Worm (Caenorhabditis elegans): ENCODE measurements around the gene Y8A9A.2.

Gene Y8A9A.2

ce11 chrII:3771640-3772039 is 23.8 kb upstream of the Y8A9A.2 start:
- TF ChIP-seq alr-1 (tag; optimal IDR thresholded peaks at IDR 0.05) (no peak), ztf-11 (tag; optimal IDR thresholded peaks at IDR 0.05) (no peak), nhr-6 (tag; optimal IDR thresholded peaks at IDR 0.05) (no peak), nhr-21 (tag; optimal IDR thresholded peaks at IDR 0.05) (no peak), zag-1 (tag; optimal IDR thresholded peaks at IDR 0.05) (no peak), skn-1 (tag; optimal IDR thresholded peaks at IDR 0.05) (no peak), elt-1 (tag; optimal IDR thresholded peaks at IDR 0.05) (no peak), egl-27 (tag; optimal IDR thresholded peaks at IDR 0.05) (no peak), mbf-1 (tag; optimal IDR thresholded peaks at IDR 0.05) (no peak), nhr-12 (tag; optimal IDR thresholded peaks at IDR 0.05) (no peak), nhr-23 (tag; optimal IDR thresholded peaks at IDR 0.05) (no peak), nhr-129 (tag; optimal IDR thresholded peaks at IDR 0.05) (no peak), R02D3.7 (tag; optimal IDR thresholded peaks at IDR 0.05) (no peak), blmp-1 (tag; optimal IDR thresholded peaks at IDR 0.05; ENCODE audit: insufficient read depth) (no peak), ceh-82 (tag; optimal IDR thresholded peaks at IDR 0.05) (no peak), unc-39 (tag; optimal IDR thresholded peaks at IDR 0.05) (no peak), C34F6.9 (tag; optimal IDR thresholded peaks at IDR 0.05) (no peak), dmd-4 (tag; optimal IDR thresholded peaks at IDR 0.05) (no peak), nhr-10 (tag; optimal IDR thresholded peaks at IDR 0.05) (no peak)

DNA sequence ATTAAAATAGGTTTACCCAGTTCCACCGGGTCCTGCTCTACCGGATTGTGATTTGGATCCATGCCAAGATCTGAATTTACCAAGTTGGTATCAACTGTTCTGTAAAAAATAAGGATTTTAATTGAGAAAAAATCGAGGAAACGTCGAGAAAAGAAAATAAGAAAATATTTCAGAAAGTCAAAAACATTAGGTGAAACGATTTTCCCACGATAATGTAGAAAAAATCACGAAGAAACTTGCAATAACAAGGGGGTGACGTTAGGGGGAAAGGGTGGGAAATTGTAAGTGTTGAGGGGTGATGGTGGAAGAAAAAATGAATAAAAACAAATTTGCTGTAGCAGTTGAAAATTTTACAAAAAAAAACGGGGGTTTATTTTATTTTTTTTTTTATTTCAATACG is 22.3 kb upstream of the Y8A9A.2 start, which contains the start of gene T24E12.10:
Gene T24E12.10 (minus strand): TSS at position 101 of the 400 bp plus-strand sequence.
- TF ChIP-seq nhr-10 (tag; optimal IDR thresholded peaks at IDR 0.05) = no peak
- TF ChIP-seq sma-9 (GFP tag; optimal IDR thresholded peaks at IDR 0.05) = no peak
- no peak for TF ChIP-seq sma-9 (tag; optimal IDR thresholded peaks at IDR 0.05)
- TF ChIP-seq gmeb-1 (tag; optimal IDR thresholded peaks at IDR 0.05) = no peak
- no peak for TF ChIP-seq nhr-6 (tag; optimal IDR thresholded peaks at IDR 0.05)
- TF ChIP-seq R02D3.7 (tag; optimal IDR thresholded peaks at IDR 0.05) = no peak
- no peak for TF ChIP-seq snpc-4 (tag; optimal IDR thresholded peaks at IDR 0.05)
- no peak for TF ChIP-seq elt-3 (tag; optimal IDR thresholded peaks at IDR 0.05)
- TF ChIP-seq zag-1 (tag; optimal IDR thresholded peaks at IDR 0.05) = no peak
- no peak for TF ChIP-seq mdl-1 (tag; optimal IDR thresholded peaks at IDR 0.05)
- no peak for TF ChIP-seq nhr-77 (tag; optimal IDR thresholded peaks at IDR 0.05)
- TF ChIP-seq nhr-129 (tag; optimal IDR thresholded peaks at IDR 0.05) = no peak
- TF ChIP-seq ceh-82 (tag; optimal IDR thresholded peaks at IDR 0.05) = no peak
- TF ChIP-seq ztf-1 (GFP tag; conservative IDR thresholded peaks at IDR 0.05) = no peak

DNA sequence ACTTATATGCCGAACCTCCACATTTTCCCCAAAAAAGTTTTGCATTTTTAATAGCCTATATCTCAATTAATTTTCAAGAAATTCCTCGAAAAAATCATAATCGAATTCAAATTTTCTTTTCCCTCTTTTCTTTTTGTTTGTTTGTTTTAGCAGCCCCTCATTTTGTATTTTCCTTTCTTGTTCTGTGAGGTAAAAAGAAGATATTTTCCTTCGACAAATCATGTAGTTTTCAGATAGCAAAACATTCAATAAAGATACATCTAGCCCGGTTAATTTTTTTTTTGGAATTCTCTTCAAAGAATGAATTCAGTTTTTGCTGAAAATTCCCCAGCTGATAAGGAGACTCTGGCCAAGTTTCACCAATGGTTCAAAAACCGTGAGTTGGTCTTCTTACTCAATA is 19.7 kb upstream of the Y8A9A.2 start, which contains the start of gene T24E12.3:
Gene T24E12.3 (plus strand): TSS at position 301 of the 400 bp plus-strand sequence.
- TF ChIP-seq R02D3.7 (tag; optimal IDR thresholded peaks at IDR 0.05) = no peak

DNA sequence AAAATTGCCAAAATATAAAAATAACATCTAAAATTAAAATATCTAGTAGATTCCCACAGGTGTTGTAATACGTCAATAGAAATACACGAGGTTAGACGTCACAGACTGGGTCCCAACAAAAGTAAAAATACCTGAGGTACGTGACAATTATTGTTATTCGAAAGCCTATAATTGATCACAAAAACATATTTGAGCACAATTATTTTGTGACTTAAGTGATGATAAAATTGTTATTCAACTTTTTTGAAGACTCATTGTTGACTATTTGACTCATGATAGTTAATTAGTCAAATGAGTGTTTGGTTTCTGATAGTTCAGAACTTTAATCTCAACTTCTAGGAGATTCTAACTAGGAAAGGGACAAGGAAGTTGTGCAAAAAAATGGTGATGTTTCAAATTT is 17.6 kb upstream of the Y8A9A.2 start:
- TF ChIP-seq ztf-11 (tag; optimal IDR thresholded peaks at IDR 0.05) (no peak), nhr-11 (tag; optimal IDR thresholded peaks at IDR 0.05) (no peak), ZK546.5 (tag; optimal IDR thresholded peaks at IDR 0.05) (no peak), egl-27 (tag; optimal IDR thresholded peaks at IDR 0.05) (no peak), fos-1 (tag; optimal IDR thresholded peaks at IDR 0.05) (no peak)

- TF ChIP-seq nhr-10 (tag; optimal IDR thresholded peaks at IDR 0.05) (no peak), mab-5 (tag; optimal IDR thresholded peaks at IDR 0.05) (no peak), Y55F3AM.14 (GFP tag; optimal IDR thresholded peaks at IDR 0.05) (no peak), zag-1 (tag; optimal IDR thresholded peaks at IDR 0.05) (no peak), nhr-25 (tag; optimal IDR thresholded peaks at IDR 0.05) (no peak), sma-3 (GFP tag; optimal IDR thresholded peaks at IDR 0.05) (no peak), blmp-1 (tag; optimal IDR thresholded peaks at IDR 0.05; ENCODE audit: insufficient read depth) (no peak), ztf-4 (tag; optimal IDR thresholded peaks at IDR 0.05) (no peak), elt-1 (tag; optimal IDR thresholded peaks at IDR 0.05) (no peak), lsy-2 (tag; optimal IDR thresholded peaks at IDR 0.05) (no peak), crh-2 (tag; optimal IDR thresholded peaks at IDR 0.05) (no peak), mbf-1 (tag; optimal IDR thresholded peaks at IDR 0.05) (no peak)
Measured at ce11 chrII:3779463-3779862, 16.0 kb upstream of the Y8A9A.2 start, which contains the start of gene T24E12.11. Gene T24E12.11 (minus strand): TSS chrII:3779563.

All from whole organism, L2 larva.